Fruit fly (Drosophila melanogaster): Measurements from ENCODE around the gene cDIP.

The cDIP gene

DNA sequence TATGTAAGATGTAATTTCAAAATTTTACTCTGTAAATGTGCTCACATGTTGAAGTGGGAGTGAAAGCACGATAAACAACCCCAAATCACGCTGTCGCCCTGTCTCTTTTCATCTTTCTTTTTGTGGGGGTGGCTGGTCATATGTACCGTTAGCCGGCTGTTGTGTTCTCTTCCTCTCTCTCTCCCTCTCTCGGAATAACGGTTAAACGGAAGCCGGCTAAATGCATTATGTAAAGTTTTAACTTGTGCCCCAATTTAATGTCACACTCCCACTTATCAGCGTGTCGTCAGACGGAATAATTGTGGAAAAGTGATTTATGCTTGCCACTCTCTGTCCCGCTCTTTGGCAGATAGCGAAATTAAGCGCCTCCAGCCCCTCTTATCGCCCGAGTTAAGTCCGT, 19.6 kb downstream of the cDIP start:
- no peak for TF ChIP-seq Myc (optimal IDR thresholded peaks at IDR 0.05)
- TF ChIP-seq jim (GFP tag; optimal IDR thresholded peaks at IDR 0.05) = no peak
- no peak for TF ChIP-seq ey (GFP tag; optimal IDR thresholded peaks at IDR 0.05)
- TF ChIP-seq pan (optimal IDR thresholded peaks at IDR 0.05) = no peak
- TF ChIP-seq Jra (GFP tag; optimal IDR thresholded peaks at IDR 0.05) = no peak
- no peak for TF ChIP-seq sv (GFP tag; optimal IDR thresholded peaks at IDR 0.05)
- TF ChIP-seq Vsx2 (GFP tag; optimal IDR thresholded peaks at IDR 0.05; ENCODE audit: partially characterized antibody) = no peak
- no peak for TF ChIP-seq CG9705 (GFP tag; optimal IDR thresholded peaks at IDR 0.05)
- TF ChIP-seq N (GFP tag; optimal IDR thresholded peaks at IDR 0.05) = no peak
- no peak for TF ChIP-seq Abd-B (GFP tag; optimal IDR thresholded peaks at IDR 0.05)
- no peak for TF ChIP-seq Dfd (GFP tag; optimal IDR thresholded peaks at IDR 0.05)
- no peak for TF ChIP-seq CrebA (GFP tag; optimal IDR thresholded peaks at IDR 0.05; ENCODE audit: borderline replicate concordance)
- TF ChIP-seq OdsH (GFP tag; optimal IDR thresholded peaks at IDR 0.05) = no peak
- no peak for TF ChIP-seq woc (GFP tag; optimal IDR thresholded peaks at IDR 0.05)
- TF ChIP-seq sage (GFP tag; optimal IDR thresholded peaks at IDR 0.05) = no peak
- TF ChIP-seq dmrt93B (GFP tag; optimal IDR thresholded peaks at IDR 0.05) = no peak
- TF ChIP-seq tai (GFP tag; optimal IDR thresholded peaks at IDR 0.05) = no peak
- no peak for TF ChIP-seq usp (GFP tag; optimal IDR thresholded peaks at IDR 0.05)
- no peak for TF ChIP-seq Hr83 (GFP tag; optimal IDR thresholded peaks at IDR 0.05; ENCODE audit: poor library complexity, severe bottlenecking)

DNA sequence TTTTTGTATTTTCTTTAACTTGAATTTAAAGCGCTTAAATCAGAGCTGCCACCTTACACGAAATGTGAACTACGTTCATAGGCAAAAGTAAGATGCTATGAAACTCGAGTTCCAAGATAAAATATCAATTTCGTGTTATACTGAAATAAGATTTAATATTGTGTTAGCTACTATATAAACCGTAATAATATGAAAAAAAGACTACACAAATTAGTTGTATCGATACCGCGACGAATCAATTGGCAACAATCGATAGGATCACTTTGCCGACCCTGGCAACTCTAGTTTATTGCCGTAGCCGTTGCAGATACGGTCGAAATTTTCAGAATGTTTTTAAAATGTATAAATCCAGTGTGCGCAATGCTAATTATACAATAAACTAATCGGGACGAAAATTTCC, 20.4 kb downstream of the cDIP start, which contains the start of gene SNF4Agamma:
Gene SNF4Agamma, plus strand, starts transcription at position 282 of the 400 bp plus-strand sequence.
- TF ChIP-seq Sp1 (GFP tag; optimal IDR thresholded peaks at IDR 0.05) = peak; percentile 20
- no peak for TF ChIP-seq Hr78 (GFP tag; optimal IDR thresholded peaks at IDR 0.05)
- TF ChIP-seq Dfd (GFP tag; optimal IDR thresholded peaks at IDR 0.05) = no peak
- TF ChIP-seq Rel (GFP tag; optimal IDR thresholded peaks at IDR 0.05) = no peak
- TF ChIP-seq Rel (tag; optimal IDR thresholded peaks at IDR 0.05) = peak; percentile 30
- TF ChIP-seq Myc (optimal IDR thresholded peaks at IDR 0.05) = peak; percentile 37
- TF ChIP-seq psq (GFP tag; optimal IDR thresholded peaks at IDR 0.05) = no peak
- peak in 1 of 2 experiments; percentile 29 for TF ChIP-seq foxo (GFP tag; optimal IDR thresholded peaks at IDR 0.05)
- no peak for TF ChIP-seq usp (GFP tag; optimal IDR thresholded peaks at IDR 0.05)
- no peak for TF ChIP-seq dsf (GFP tag; optimal IDR thresholded peaks at IDR 0.05; ENCODE audit: borderline replicate concordance)
- peak; percentile 12 for TF ChIP-seq woc (GFP tag; optimal IDR thresholded peaks at IDR 0.05)
- no peak for TF ChIP-seq lola (GFP tag; optimal IDR thresholded peaks at IDR 0.05)
- TF ChIP-seq Hr83 (GFP tag; optimal IDR thresholded peaks at IDR 0.05; ENCODE audit: poor library complexity, severe bottlenecking) = no peak
- no peak for TF ChIP-seq sage (GFP tag; optimal IDR thresholded peaks at IDR 0.05)
- TF ChIP-seq Abd-B (GFP tag; optimal IDR thresholded peaks at IDR 0.05) = no peak
- no peak for TF ChIP-seq tai (GFP tag; optimal IDR thresholded peaks at IDR 0.05)
- TF ChIP-seq Hnf4 (GFP tag; optimal IDR thresholded peaks at IDR 0.05) = no peak
- TF ChIP-seq HLH106 (tag; optimal IDR thresholded peaks at IDR 0.05) = peak; percentile 51
- TF ChIP-seq CG9705 (GFP tag; optimal IDR thresholded peaks at IDR 0.05) = no peak
- TF ChIP-seq sv (GFP tag; optimal IDR thresholded peaks at IDR 0.05) = no peak
- TF ChIP-seq rgr (GFP tag; optimal IDR thresholded peaks at IDR 0.05) = peak; percentile 24
- no peak for TF ChIP-seq dl (GFP tag; optimal IDR thresholded peaks at IDR 0.05; ENCODE audit: insufficient read depth in 1 of 2, partially characterized antibody in 2 of 2)
- no peak for TF ChIP-seq fru (GFP tag; optimal IDR thresholded peaks at IDR 0.05)

DNA sequence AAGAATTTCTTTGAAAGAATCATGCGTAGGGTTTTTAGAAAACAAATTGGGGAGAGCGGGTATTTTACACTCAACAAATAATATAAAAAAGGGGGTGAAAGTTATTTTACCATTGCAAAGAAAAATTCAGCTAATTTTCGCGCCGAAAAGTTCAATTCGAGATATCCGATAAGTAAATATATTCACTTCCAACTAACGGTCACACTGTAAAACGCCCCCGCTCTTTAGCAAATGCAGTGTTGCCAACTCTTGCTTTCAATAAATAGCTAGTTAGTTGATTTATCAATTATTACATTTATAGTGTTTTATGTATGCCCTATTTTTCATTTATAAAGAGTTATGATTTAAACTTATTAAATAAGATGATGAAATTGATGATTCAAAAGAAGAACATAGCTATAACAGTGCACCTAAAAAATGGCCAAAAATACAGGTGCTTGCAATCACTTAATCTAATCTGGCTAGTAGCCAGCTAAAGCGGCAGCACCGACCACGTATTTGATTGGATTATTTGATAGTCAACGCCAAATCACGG, 22.6 kb downstream of the cDIP start, which contains the start of gene meigo:
Gene meigo, plus strand, starts transcription at position 51 of the 535 bp plus-strand sequence.
- TF ChIP-seq dsf (GFP tag; optimal IDR thresholded peaks at IDR 0.05; ENCODE audit: borderline replicate concordance) = no peak
- TF ChIP-seq brk (GFP tag; optimal IDR thresholded peaks at IDR 0.05) = no peak
- no peak for TF ChIP-seq Abd-B (GFP tag; optimal IDR thresholded peaks at IDR 0.05)
- TF ChIP-seq ey (GFP tag; optimal IDR thresholded peaks at IDR 0.05) = peak; percentile 74
- no peak for TF ChIP-seq sage (GFP tag; optimal IDR thresholded peaks at IDR 0.05)
- no peak for TF ChIP-seq Hr78 (GFP tag; optimal IDR thresholded peaks at IDR 0.05)
- TF ChIP-seq Hnf4 (GFP tag; optimal IDR thresholded peaks at IDR 0.05) = no peak
- TF ChIP-seq usp (GFP tag; optimal IDR thresholded peaks at IDR 0.05) = no peak
- TF ChIP-seq CG9705 (GFP tag; optimal IDR thresholded peaks at IDR 0.05) = peak; percentile 57
- TF ChIP-seq woc (GFP tag; optimal IDR thresholded peaks at IDR 0.05) = peak; percentile 94
- TF ChIP-seq dl (GFP tag; optimal IDR thresholded peaks at IDR 0.05; ENCODE audit: insufficient read depth in 1 of 2, partially characterized antibody in 2 of 2) = no peak
- no peak for TF ChIP-seq CrebA (GFP tag; optimal IDR thresholded peaks at IDR 0.05; ENCODE audit: borderline replicate concordance)
- no peak for TF ChIP-seq Mio (GFP tag; optimal IDR thresholded peaks at IDR 0.05)
- no peak for TF ChIP-seq br (GFP tag; optimal IDR thresholded peaks at IDR 0.05)
- peak; percentile 89 for TF ChIP-seq HLH106 (tag; optimal IDR thresholded peaks at IDR 0.05)
- TF ChIP-seq Rel (GFP tag; optimal IDR thresholded peaks at IDR 0.05) = no peak
- TF ChIP-seq Rel (tag; optimal IDR thresholded peaks at IDR 0.05) = peak; percentile 40
- no peak for TF ChIP-seq fru (GFP tag; optimal IDR thresholded peaks at IDR 0.05)
- no peak for TF ChIP-seq Dfd (GFP tag; optimal IDR thresholded peaks at IDR 0.05)
- no peak for TF ChIP-seq Hr83 (GFP tag; optimal IDR thresholded peaks at IDR 0.05; ENCODE audit: poor library complexity, severe bottlenecking)
- no peak for TF ChIP-seq pan (optimal IDR thresholded peaks at IDR 0.05)
- TF ChIP-seq CG32264 (GFP tag; optimal IDR thresholded peaks at IDR 0.05) = no peak
- TF ChIP-seq N (GFP tag; optimal IDR thresholded peaks at IDR 0.05) = no peak
- TF ChIP-seq Vsx2 (GFP tag; optimal IDR thresholded peaks at IDR 0.05; ENCODE audit: partially characterized antibody) = no peak
- peak; percentile 39 for TF ChIP-seq OdsH (GFP tag; optimal IDR thresholded peaks at IDR 0.05)
- TF ChIP-seq sv (GFP tag; optimal IDR thresholded peaks at IDR 0.05) = peak; percentile 25
- no peak for TF ChIP-seq foxo (GFP tag; optimal IDR thresholded peaks at IDR 0.05)
- TF ChIP-seq tai (GFP tag; optimal IDR thresholded peaks at IDR 0.05) = no peak
- no peak for TF ChIP-seq dmrt93B (GFP tag; optimal IDR thresholded peaks at IDR 0.05)
- no peak for TF ChIP-seq rgr (GFP tag; optimal IDR thresholded peaks at IDR 0.05)
- TF ChIP-seq Myc (optimal IDR thresholded peaks at IDR 0.05) = peak; percentile 98
- no peak for TF ChIP-seq Jra (GFP tag; optimal IDR thresholded peaks at IDR 0.05)
- no peak for TF ChIP-seq GATAd (GFP tag; optimal IDR thresholded peaks at IDR 0.05)
- no peak for TF ChIP-seq jim (GFP tag; optimal IDR thresholded peaks at IDR 0.05)
- peak; percentile 41 for TF ChIP-seq psq (GFP tag; optimal IDR thresholded peaks at IDR 0.05)
- peak; percentile 73 for TF ChIP-seq Sp1 (GFP tag; optimal IDR thresholded peaks at IDR 0.05)
- TF ChIP-seq Dif (GFP tag; optimal IDR thresholded peaks at IDR 0.05; ENCODE audit: partially characterized antibody) = no peak
- TF ChIP-seq lola (GFP tag; optimal IDR thresholded peaks at IDR 0.05) = no peak
- TF ChIP-seq h (GFP tag; optimal IDR thresholded peaks at IDR 0.05) = no peak
